Fruit fly (Drosophila melanogaster) Kc167 (cell line): ENCODE data around the gene CG10588.

Experiments
- Myc ChIP-seq: fragments of >200 bp; optimal IDR thresholded peaks from 2 replicates; lab custom pipeline; 2017; ENCODE audit warnings: missing external identifiers
- Sin3A ChIP-seq: fragments of >200 bp; optimal IDR thresholded peaks from 2 replicates; lab custom pipeline; 2018; ENCODE audit warnings: missing external identifiers
- h ChIP-seq: fragments of >200 bp; optimal IDR thresholded peaks from 3 replicates; lab custom pipeline; 2018; ENCODE audit warnings: missing external identifiers
- insv ChIP-seq: fragments of >200 bp; optimal IDR thresholded peaks from 3 replicates; lab custom pipeline; 2018; ENCODE audit warnings: missing external identifiers
- psq ChIP-seq: fragments of >200 bp; optimal IDR thresholded peaks from 2 replicates; lab custom pipeline; 2017; ENCODE audit warnings: missing external identifiers
- ttk ChIP-seq: sonication (Bioruptor generic); optimal IDR thresholded peaks from 2 replicates; lab custom pipeline; 2017; ENCODE audit warnings: missing external identifiers

dm6 chr3L:20961286-20961685 lies 4.6 kb downstream of the CG10588 start, which contains the start of gene CG11037:
- TF ChIP-seq Myc (lab: Kevin White, UChicago) (no peak), ttk (no peak), psq (lab: Kevin White, UChicago) (no peak), Sin3A (lab: Kevin White, UChicago) (no peak), insv (lab: Kevin White, UChicago) (no peak), h (lab: Kevin White, UChicago) (no peak)
